Worm (Caenorhabditis elegans) whole organism, early embryonic: Measurements from ENCODE around the gene aaim-1.

Experiments used
- F13C5.2 ChIP-seq: sonication (generic microtip); optimal IDR thresholded peaks from 2 replicates; lab custom pipeline; 2017; ENCODE audit warnings: mild to moderate bottlenecking, missing genetic modification characterization, inconsistent platforms, missing compliant biosample characterization
- ama-1 ChIP-seq: fragments of 150-350 bp; optimal IDR thresholded peaks from 2 replicates; lab custom pipeline; 2014
- ceh-13 ChIP-seq: fragments of 200-800 bp; sonication (Bioruptor generic); optimal IDR thresholded peaks from 2 replicates; lab custom pipeline; 2018; ENCODE audit warnings: mild to moderate bottlenecking, missing genetic modification characterization, missing compliant biosample characterization
- ets-7 ChIP-seq: sonication (generic microtip); optimal IDR thresholded peaks from 2 replicates; lab custom pipeline; 2016; ENCODE audit warnings: missing genotype, missing genetic modification characterization, missing compliant biosample characterization
- flt-1 ChIP-seq: fragments of 200-800 bp; sonication (Bioruptor generic); IDR thresholded peaks from 2 replicates; pipeline ENCODE4 v1.3.6; 2022; ENCODE audit warnings: missing genetic modification characterization, missing compliant biosample characterization
- hmg-4 ChIP-seq: fragments of 200-800 bp; sonication (Bioruptor generic); optimal IDR thresholded peaks from 2 replicates; lab custom pipeline; 2018; ENCODE audit warnings: mild to moderate bottlenecking, missing genetic modification characterization, missing compliant biosample characterization
- scrt-1 ChIP-seq: fragments of 200-800 bp; sonication (Bioruptor generic); IDR thresholded peaks from 2 replicates; pipeline ENCODE4 v1.3.6; 2022; ENCODE audit warnings: missing genetic modification characterization, missing compliant biosample characterization
- sea-1 ChIP-seq: fragments of 200-800 bp; sonication (Bioruptor generic); conservative IDR thresholded peaks from 2 replicates; pipeline ENCODE4 v1.3.6; 2022; ENCODE audit warnings: missing genetic modification characterization, missing compliant biosample characterization
- tbx-11 ChIP-seq: fragments of 200-800 bp; sonication (Bioruptor generic); IDR thresholded peaks from 2 replicates; pipeline ENCODE4 v1.3.6; 2022; ENCODE audit warnings: missing genetic modification characterization, missing compliant biosample characterization

DNA sequence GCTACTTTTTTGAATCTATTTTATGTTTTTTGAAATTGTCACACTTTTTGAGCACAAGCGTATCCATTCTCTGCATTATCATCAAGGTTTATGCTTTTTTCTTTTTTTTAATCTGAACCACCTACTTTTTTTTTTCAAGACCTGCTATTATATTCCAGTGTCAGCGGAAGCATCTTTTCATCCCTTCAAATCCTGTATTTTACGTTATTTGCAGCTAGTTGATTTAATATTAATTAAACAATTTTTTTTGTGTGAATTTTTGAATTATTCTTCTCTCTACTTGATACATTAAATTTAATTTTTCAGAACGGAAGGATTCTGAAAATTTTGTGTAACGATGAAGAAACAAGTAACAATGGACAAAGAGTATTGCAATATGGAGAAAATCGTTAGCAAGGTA is 47.5 kb upstream of the aaim-1 start, which contains the start of gene C25B8.8:
- no peak for TF ChIP-seq tbx-11 (GFP tag; lab: Robert Waterston, UW)
- no peak for TF ChIP-seq ceh-13 (GFP tag; lab: Kevin White, UChicago)
- no peak for TF ChIP-seq scrt-1 (GFP tag; lab: Robert Waterston, UW)
- TF ChIP-seq hmg-4 (GFP tag; lab: Kevin White, UChicago), result no peak
- TF ChIP-seq ama-1 (lab: Kevin White, UChicago), result no peak
- TF ChIP-seq sea-1, result no peak
- TF ChIP-seq flt-1 (GFP tag; lab: Robert Waterston, UW), result no peak
- TF ChIP-seq ets-7 (tag; lab: Kevin White, UChicago), result no peak
- no peak for TF ChIP-seq F13C5.2 (tag; lab: Kevin White, UChicago)
